Fruit fly (Drosophila melanogaster): ENCODE measurements around the gene CG3808.

CG3808 gene

DNA sequence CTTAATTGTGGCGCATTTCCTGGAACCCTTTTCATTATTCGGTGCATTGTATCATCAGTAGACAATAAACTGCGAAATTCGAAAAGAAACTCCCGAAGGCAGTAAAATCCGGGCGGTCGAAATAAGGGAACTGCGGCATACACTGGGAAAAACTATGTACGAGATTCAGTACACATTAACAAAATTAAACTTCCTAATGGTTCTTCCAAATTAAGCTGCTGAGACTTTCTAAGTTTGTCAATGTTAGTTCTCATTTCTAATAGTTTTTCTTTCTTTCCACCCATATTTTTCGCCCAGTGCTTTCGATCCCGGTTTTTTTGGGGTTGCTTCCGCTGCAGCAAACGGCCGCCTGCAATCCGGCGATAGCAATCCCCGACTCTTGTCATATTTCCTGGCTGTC lies 24.4 kb upstream of the CG3808 start (continued):
- TF ChIP-seq Hr3 (GFP tag; optimal IDR thresholded peaks at IDR 0.05) (peak; percentile 71), B-H2 (GFP tag; optimal IDR thresholded peaks at IDR 0.05) (no peak), ato (GFP tag; IDR thresholded peaks at IDR 0.05; ENCODE audit: partially characterized antibody) (no peak), CG6854 (GFP tag; optimal IDR thresholded peaks at IDR 0.05) (no peak), CG34422 (GFP tag; IDR thresholded peaks at IDR 0.05) (peak; percentile 83), pan (optimal IDR thresholded peaks at IDR 0.05) (no peak), pan (GFP tag; optimal IDR thresholded peaks at IDR 0.05 in 1 of 2, IDR thresholded peaks at IDR 0.05 in 1 of 2) (peak in 1 of 2 experiments; percentile 84), Atf6 (GFP tag; IDR thresholded peaks at IDR 0.05) (peak; percentile 61; the same call in 1 of the 2 replicates), croc (GFP tag; conservative IDR thresholded peaks at IDR 0.05) (peak; percentile 79), CG3847 (GFP tag; IDR thresholded peaks at IDR 0.05) (peak; percentile 39; the same call in 1 of the 2 replicates), Abd-B (GFP tag; optimal IDR thresholded peaks at IDR 0.05) (peak; percentile 51), CG6175 (GFP tag; IDR thresholded peaks at IDR 0.05) (no peak), Tbp (GFP tag; optimal IDR thresholded peaks at IDR 0.05) (no peak), Max (GFP tag; optimal IDR thresholded peaks at IDR 0.05) (peak; percentile 68), bcd (GFP tag; optimal IDR thresholded peaks at IDR 0.05) (peak; percentile 73), Hr78 (GFP tag; optimal IDR thresholded peaks at IDR 0.05) (peak in 1 of 2 experiments; percentile 50), MBD-R2 (GFP tag; IDR thresholded peaks at IDR 0.05) (peak; percentile 38; the same call in 1 of the 2 replicates), CG17186 (GFP tag; optimal IDR thresholded peaks at IDR 0.05) (no peak), CG11695 (GFP tag; IDR thresholded peaks at IDR 0.05) (peak; percentile 83; the same call in 2 of the 3 replicates), danr (GFP tag; IDR thresholded peaks at IDR 0.05) (0 out of 2 replicates have a peak, but pooled peaks have one; percentile 24), insv (GFP tag; optimal IDR thresholded peaks at IDR 0.05) (peak in 1 of 2 experiments; percentile 1), CG1832 (GFP tag; optimal IDR thresholded peaks at IDR 0.05) (no peak), kni (GFP tag; optimal IDR thresholded peaks at IDR 0.05) (no peak), gsb (GFP tag; IDR thresholded peaks at IDR 0.05) (peak; percentile 45; the same call in 1 of the 2 replicates), CG10147 (GFP tag; optimal IDR thresholded peaks at IDR 0.05) (peak; percentile 49), jumu (GFP tag; optimal IDR thresholded peaks at IDR 0.05) (peak; percentile 35), CG11696 (GFP tag; IDR thresholded peaks at IDR 0.05) (0 out of 2 replicates have a peak, but pooled peaks have one; percentile 31), CG2889 (GFP tag; IDR thresholded peaks at IDR 0.05) (0 out of 3 replicates have a peak, but pooled peaks have one; percentile 35), ro (GFP tag; IDR thresholded peaks at IDR 0.05) (peak; percentile 61; the same call in 1 of the 2 replicates), ash1 (GFP tag; optimal IDR thresholded peaks at IDR 0.05) (no peak), hbn (GFP tag; IDR thresholded peaks at IDR 0.05; ENCODE audit: partially characterized antibody) (no peak), CG5953 (GFP tag; IDR thresholded peaks at IDR 0.05) (peak; percentile 54; the same call in 1 of the 2 replicates), CG7271 (tag; optimal IDR thresholded peaks at IDR 0.05) (no peak), CG5245 (GFP tag; optimal IDR thresholded peaks at IDR 0.05) (peak; percentile 84), CG8478 (optimal IDR thresholded peaks at IDR 0.05) (no peak), CG4730 (GFP tag; IDR thresholded peaks at IDR 0.05) (peak; percentile 66; the same call in 1 of the 2 replicates), Ets65A (GFP tag) (peak; percentile 96), CG3163 (GFP tag; optimal IDR thresholded peaks at IDR 0.05) (peak; percentile 29), psq (GFP tag; optimal IDR thresholded peaks at IDR 0.05) (peak; percentile 5), unc-4 (GFP tag; IDR thresholded peaks at IDR 0.05; ENCODE audit: partially characterized antibody) (no peak), CG31441 (GFP tag; IDR thresholded peaks at IDR 0.05) (peak; percentile 88), Rfx (GFP tag; IDR thresholded peaks at IDR 0.05) (peak; percentile 64), ham (GFP tag; IDR thresholded peaks at IDR 0.05) (no peak), D (optimal IDR thresholded peaks at IDR 0.05) (no peak), D (GFP tag; optimal IDR thresholded peaks at IDR 0.05) (peak; percentile 20), chinmo (GFP tag; IDR thresholded peaks at IDR 0.05; ENCODE audit: partially characterized antibody) (0 out of 4 replicates have a peak, but pooled peaks have one; percentile 43), CG1792 (GFP tag; optimal IDR thresholded peaks at IDR 0.05) (peak; percentile 32), Vsx1 (GFP tag; optimal IDR thresholded peaks at IDR 0.05) (peak; percentile 28), BEAF-32 (GFP tag; optimal IDR thresholded peaks at IDR 0.05) (no peak), CG15696 (tag; optimal IDR thresholded peaks at IDR 0.05) (peak; percentile 61), CG12155 (GFP tag; optimal IDR thresholded peaks at IDR 0.05) (peak; percentile 39)
